Comparison of ENCODE assay signal across 1 fruit fly cellular context in genomic region chr3R:21408372-21408771, dm6.
TF ChIP-seq lines count a peak whose summit lies in the region.

No protein-coding gene starts in this region.

TF ChIP-seq in whole organism, embryonic, 481 proteins besides CTCF, POLR2A, EP300 and RAD21 (continued from another document):
- no peak for TF ChIP-seq so (GFP tag; IDR thresholded peaks at IDR 0.05; lab: Robert Waterston, UW)
- TF ChIP-seq inv (GFP tag; IDR thresholded peaks at IDR 0.05; lab: Robert Waterston, UW; ENCODE audit: partially characterized antibody) = no peak
- peak; percentile 30 for TF ChIP-seq pzg (GFP tag; optimal IDR thresholded peaks at IDR 0.05; lab: Kevin White, UChicago)
- no peak for TF ChIP-seq CG12236 (GFP tag; optimal IDR thresholded peaks at IDR 0.05; lab: Kevin White, UChicago)
- peak; percentile 55 for TF ChIP-seq CG2712 (tag; optimal IDR thresholded peaks at IDR 0.05; lab: Kevin White, UChicago)
- no peak for TF ChIP-seq CG6254 (GFP tag; optimal IDR thresholded peaks at IDR 0.05; lab: Kevin White, UChicago)
- TF ChIP-seq fd96Cb (tag; optimal IDR thresholded peaks at IDR 0.05; lab: Kevin White, UChicago) = no peak
- TF ChIP-seq CG1603 (tag; optimal IDR thresholded peaks at IDR 0.05; lab: Kevin White, UChicago) = peak; percentile 43
- no peak for TF ChIP-seq kah (GFP tag; optimal IDR thresholded peaks at IDR 0.05; lab: Kevin White, UChicago)
- TF ChIP-seq pnt (GFP tag; optimal IDR thresholded peaks at IDR 0.05; lab: Kevin White, UChicago) = peak; percentile 19
- TF ChIP-seq Scr (GFP tag; IDR thresholded peaks at IDR 0.05; lab: Robert Waterston, UW; ENCODE audit: partially characterized antibody) = 0 out of 2 replicates have a peak, but pooled peaks have one; percentile 27
- TF ChIP-seq Hr78 (GFP tag; optimal IDR thresholded peaks at IDR 0.05; lab: Kevin White, UChicago) = peak in 1 of 2 experiments; percentile 43
- TF ChIP-seq CG6272 (GFP tag; IDR thresholded peaks at IDR 0.05; lab: Robert Waterston, UW) = peak; percentile 36; the same call in 1 of the 2 replicates
- TF ChIP-seq phol (tag; optimal IDR thresholded peaks at IDR 0.05; lab: Kevin White, UChicago) = peak; percentile 36
- no peak for TF ChIP-seq Fer3 (tag; optimal IDR thresholded peaks at IDR 0.05; lab: Kevin White, UChicago)
- TF ChIP-seq Drgx (GFP tag; IDR thresholded peaks at IDR 0.05; lab: Robert Waterston, UW) = no peak
- no peak for TF ChIP-seq CG1647 (GFP tag; optimal IDR thresholded peaks at IDR 0.05; lab: Kevin White, UChicago)
- no peak for TF ChIP-seq btn (GFP tag; optimal IDR thresholded peaks at IDR 0.05; lab: Kevin White, UChicago)
- TF ChIP-seq kay (GFP tag; optimal IDR thresholded peaks at IDR 0.05; lab: Kevin White, UChicago) = peak; percentile 92
- no peak for TF ChIP-seq Tbp (GFP tag; optimal IDR thresholded peaks at IDR 0.05; lab: Kevin White, UChicago)
- 0 out of 3 replicates have a peak, but pooled peaks have one; percentile 21 for TF ChIP-seq Mrtf (GFP tag; IDR thresholded peaks at IDR 0.05; lab: Robert Waterston, UW)
- TF ChIP-seq sug (tag; optimal IDR thresholded peaks at IDR 0.05; lab: Kevin White, UChicago) = no peak
- TF ChIP-seq chif (GFP tag; optimal IDR thresholded peaks at IDR 0.05; lab: Kevin White, UChicago) = peak in 1 of 2 experiments; percentile 55
- TF ChIP-seq Aef1 (GFP tag; IDR thresholded peaks at IDR 0.05; lab: Robert Waterston, UW) = peak; percentile 44
- peak; percentile 60 for TF ChIP-seq D19A (tag; optimal IDR thresholded peaks at IDR 0.05; lab: Kevin White, UChicago)
- 0 out of 3 replicates have a peak, but pooled peaks have one; percentile 17 for TF ChIP-seq dysf (GFP tag; IDR thresholded peaks at IDR 0.05; lab: Robert Waterston, UW)
- peak; percentile 64 for TF ChIP-seq bbx (GFP tag; IDR thresholded peaks at IDR 0.05; lab: Robert Waterston, UW; ENCODE audit: partially characterized antibody)
- TF ChIP-seq HmgD (GFP tag; optimal IDR thresholded peaks at IDR 0.05; lab: Kevin White, UChicago) = peak; percentile 92
- TF ChIP-seq tup (GFP tag; optimal IDR thresholded peaks at IDR 0.05; lab: Kevin White, UChicago) = no peak
- no peak for TF ChIP-seq insv (GFP tag; optimal IDR thresholded peaks at IDR 0.05; lab: Kevin White, UChicago)
- no peak for TF ChIP-seq CG4854 (GFP tag; optimal IDR thresholded peaks at IDR 0.05; lab: Kevin White, UChicago)
- peak; percentile 24; the same call in 1 of the 2 replicates for TF ChIP-seq CG3847 (GFP tag; IDR thresholded peaks at IDR 0.05; lab: Robert Waterston, UW)
- TF ChIP-seq jumu (GFP tag; optimal IDR thresholded peaks at IDR 0.05; lab: Kevin White, UChicago) = peak; percentile 20
- peak; percentile 82 for TF ChIP-seq CG8290 (GFP tag; optimal IDR thresholded peaks at IDR 0.05; lab: Kevin White, UChicago)
- peak in 1 of 2 experiments; percentile 9 for TF ChIP-seq CG8290 (tag; optimal IDR thresholded peaks at IDR 0.05; lab: Kevin White, UChicago)
- no peak for TF ChIP-seq otp (GFP tag; IDR thresholded peaks at IDR 0.05; lab: Robert Waterston, UW)
- no peak for TF ChIP-seq lola (GFP tag; optimal IDR thresholded peaks at IDR 0.05; lab: Kevin White, UChicago)
- no peak for TF ChIP-seq CG8089 (GFP tag; optimal IDR thresholded peaks at IDR 0.05; lab: Kevin White, UChicago)
- no peak for TF ChIP-seq nerfin-2 (GFP tag; IDR thresholded peaks at IDR 0.05; lab: Robert Waterston, UW; ENCODE audit: partially characterized antibody)
- peak; percentile 11 for TF ChIP-seq nmo (GFP tag; optimal IDR thresholded peaks at IDR 0.05; lab: Kevin White, UChicago)
- no peak for TF ChIP-seq CG4404 (GFP tag; IDR thresholded peaks at IDR 0.05; lab: Robert Waterston, UW)
